Worm (Caenorhabditis elegans): Measurements from ENCODE around the gene F58G1.2.

- no peak for TF ChIP-seq W03F9.2 (tag; optimal IDR thresholded peaks at IDR 0.05)
- TF ChIP-seq him-1 (tag; optimal IDR thresholded peaks at IDR 0.05), result no peak
- TF ChIP-seq dao-5 (tag; optimal IDR thresholded peaks at IDR 0.05), result no peak
These were observed 14.6 kb downstream of the F58G1.2 start, which contains the start of gene clec-66 for ce11 chrII:12904174-12904573.
